Worm (Caenorhabditis elegans): ENCODE data around the gene nhr-254.

DNA sequence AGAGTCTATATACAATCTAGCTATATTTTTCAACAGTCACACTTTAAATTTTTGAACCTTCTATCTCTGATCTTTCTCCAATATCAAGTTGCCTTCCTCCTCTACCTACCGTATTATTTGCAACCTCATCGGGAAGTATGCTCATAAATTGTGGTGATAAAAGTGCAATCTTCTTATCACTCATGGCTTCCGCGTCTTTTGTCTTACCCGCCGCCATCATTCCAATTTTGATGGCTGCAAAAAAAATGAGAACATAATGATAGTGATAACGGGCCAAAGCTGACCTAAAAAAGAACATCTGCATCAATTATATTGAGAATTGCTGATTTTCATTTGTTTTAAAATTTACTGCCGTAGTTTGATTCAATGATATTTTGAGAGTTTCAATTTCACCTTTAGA lies 15.6 kb upstream of the nhr-254 start:
- no peak for TF ChIP-seq npax-4 (tag; optimal IDR thresholded peaks at IDR 0.05)
- no peak for TF ChIP-seq hlh-8 (tag; optimal IDR thresholded peaks at IDR 0.05)
- TF ChIP-seq ama-1 (optimal IDR thresholded peaks at IDR 0.05) = no peak
- TF ChIP-seq unc-86 (tag; optimal IDR thresholded peaks at IDR 0.05) = no peak
- TF ChIP-seq elt-2 (tag; optimal IDR thresholded peaks at IDR 0.05) = peak; percentile 33
